Worm (Caenorhabditis elegans): ENCODE results near the gene T19H12.2.

DNA sequence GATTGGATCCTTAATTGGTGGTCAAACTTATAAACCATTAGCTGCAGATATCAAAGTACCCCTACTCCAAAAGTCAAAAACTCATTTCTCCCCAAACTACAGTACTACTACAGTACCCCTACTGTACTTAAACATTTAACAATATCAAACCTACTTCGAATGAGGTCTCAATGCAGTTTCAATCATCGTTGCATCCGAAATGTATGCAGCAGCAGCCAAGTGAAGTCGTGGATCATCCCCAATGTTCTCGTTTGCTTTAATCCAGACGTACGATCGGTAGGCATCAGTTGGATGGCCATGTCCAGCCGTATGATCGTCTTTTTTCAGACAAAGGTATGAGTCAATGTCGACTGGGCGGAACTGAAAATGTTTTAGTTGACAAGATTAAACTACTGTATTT, 32.7 kb upstream of the T19H12.2 start:
- no peak for TF ChIP-seq pqm-1 (tag; optimal IDR thresholded peaks at IDR 0.05)
- TF ChIP-seq ama-1 (optimal IDR thresholded peaks at IDR 0.05), result no peak
- no peak for TF ChIP-seq snpc-4 (tag; optimal IDR thresholded peaks at IDR 0.05)
- TF ChIP-seq pha-4 (tag; optimal IDR thresholded peaks at IDR 0.05), result no peak
- TF ChIP-seq nhr-76 (tag; optimal IDR thresholded peaks at IDR 0.05), result no peak
- no peak for TF ChIP-seq skn-1 (tag; optimal IDR thresholded peaks at IDR 0.05)
- no peak for TF ChIP-seq egl-27 (tag; optimal IDR thresholded peaks at IDR 0.05)
- TF ChIP-seq unc-62 (GFP tag; optimal IDR thresholded peaks at IDR 0.05), result no peak
- TF ChIP-seq nhr-77 (tag; optimal IDR thresholded peaks at IDR 0.05), result no peak
- no peak for TF ChIP-seq lin-39 (tag; optimal IDR thresholded peaks at IDR 0.05)
- TF ChIP-seq ceh-82 (tag; optimal IDR thresholded peaks at IDR 0.05), result no peak

All from whole organism, L3 larva.